Fruit fly (Drosophila melanogaster): ENCODE measurements around the gene OS9.

- TF ChIP-seq CTCF (optimal IDR thresholded peaks at IDR 0.05) (peak; percentile 64 to 66), CG8478 (optimal IDR thresholded peaks at IDR 0.05) (no peak)
Measured at dm6 chr2L:19989658-19990362, 23.5 kb upstream of the OS9 start.
